Worm (Caenorhabditis elegans) whole organism, midembryonic: ENCODE data around the gene srsx-12.

Experiments used
- T22C8.4 ChIP-seq: fragments of 200-800 bp; sonication (Bioruptor generic); IDR thresholded peaks from 2 replicates; pipeline ENCODE4 v1.3.6; 2022; ENCODE audit warnings: missing genetic modification characterization, missing compliant biosample characterization
- cog-1 ChIP-seq: sonication (generic microtip); optimal IDR thresholded peaks from 2 replicates; lab custom pipeline; 2016; ENCODE audit warnings: missing genetic modification characterization, missing compliant biosample characterization
- klf-2 ChIP-seq: fragments of 200-800 bp; sonication (Bioruptor generic); conservative IDR thresholded peaks from 2 replicates; pipeline ENCODE4 v1.3.6; 2022; ENCODE audit warnings: missing genetic modification reagents, missing genetic modification characterization, missing compliant biosample characterization
- tab-1 ChIP-seq: fragments of 200-800 bp; sonication (Bioruptor generic); IDR thresholded peaks from 2 replicates; pipeline ENCODE4 v1.3.6; 2022; ENCODE audit warnings: missing genetic modification characterization, missing compliant biosample characterization
- ztf-23 ChIP-seq: fragments of 200-800 bp; sonication (Bioruptor generic); IDR thresholded peaks from 2 replicates; pipeline ENCODE4 v1.3.6; 2022; ENCODE audit warnings: missing genetic modification reagents, missing genetic modification characterization, missing compliant biosample characterization
- ztf-29 ChIP-seq: fragments of 200-800 bp; sonication (Bioruptor generic); IDR thresholded peaks from 2 replicates; pipeline ENCODE4 v1.3.6; 2022; ENCODE audit warnings: missing genetic modification reagents, missing genetic modification characterization, missing compliant biosample characterization

ce11 chrV:5018067-5018466 is 37.3 kb upstream of the srsx-12 start:
- no peak for TF ChIP-seq klf-2 (GFP tag; lab: Robert Waterston, UW)
- TF ChIP-seq ztf-29 (GFP tag; lab: Robert Waterston, UW) = no peak
- no peak for TF ChIP-seq T22C8.4 (GFP tag; lab: Robert Waterston, UW)
- no peak for TF ChIP-seq cog-1 (tag; lab: Kevin White, UChicago)
- no peak for TF ChIP-seq tab-1 (GFP tag; lab: Robert Waterston, UW)
- no peak for TF ChIP-seq ztf-23 (GFP tag; lab: Robert Waterston, UW)
